Worm (Caenorhabditis elegans) whole organism, late embryonic: Measurements from ENCODE around the gene F54F2.9.

Experiments used
- F13H6.1 ChIP-seq: sonication (generic microtip); optimal IDR thresholded peaks from 2 replicates; lab custom pipeline; 2016; ENCODE audit warnings: missing genetic modification characterization, missing compliant biosample characterization
- K02D7.2 ChIP-seq: sonication (generic microtip); optimal IDR thresholded peaks from 2 replicates; lab custom pipeline; 2017; ENCODE audit warnings: mild to moderate bottlenecking, missing genetic modification characterization, missing compliant biosample characterization
- K09A11.1 ChIP-seq: sonication (generic microtip); optimal IDR thresholded peaks from 2 replicates; lab custom pipeline; 2017; ENCODE audit warnings: antibody characterized with exemption, mild to moderate bottlenecking, missing genetic modification characterization, missing compliant biosample characterization; ENCODE audit not compliant: insufficient read depth
- T23F11.4 ChIP-seq: fragments of 200-800 bp; sonication (Bioruptor generic); optimal IDR thresholded peaks from 2 replicates; lab custom pipeline; 2018; ENCODE audit warnings: mild to moderate bottlenecking, missing genetic modification characterization, missing compliant biosample characterization
- Y22D7AL.16 ChIP-seq: sonication (generic microtip); optimal IDR thresholded peaks from 2 replicates; lab custom pipeline; 2016; ENCODE audit warnings: missing genetic modification characterization, missing compliant biosample characterization
- ahr-1 ChIP-seq: sonication (generic microtip); optimal IDR thresholded peaks from 2 replicates; lab custom pipeline; 2016; ENCODE audit warnings: missing genetic modification characterization, missing compliant biosample characterization
- ama-1 ChIP-seq: fragments of 150-350 bp; optimal IDR thresholded peaks from 2 replicates; lab custom pipeline; 2014
- ceh-18 ChIP-seq: sonication (generic microtip); optimal IDR thresholded peaks from 2 replicates; lab custom pipeline; 2016; ENCODE audit warnings: missing genetic modification characterization, missing compliant biosample characterization
- ceh-2 ChIP-seq: sonication (generic microtip); optimal IDR thresholded peaks from 2 replicates; lab custom pipeline; 2016; ENCODE audit warnings: missing genotype, missing genetic modification characterization, missing compliant biosample characterization
- ceh-22 ChIP-seq: sonication (generic microtip); optimal IDR thresholded peaks from 2 replicates; lab custom pipeline; 2017; ENCODE audit warnings: missing biosample characterization, missing genetic modification characterization
- ceh-24 ChIP-seq: sonication (generic microtip); optimal IDR thresholded peaks from 2 replicates; lab custom pipeline; 2016; ENCODE audit warnings: mild to moderate bottlenecking, missing genetic modification characterization, missing compliant biosample characterization
- ceh-30 ChIP-seq: fragments of 150-350 bp; optimal IDR thresholded peaks from 2 replicates; lab custom pipeline; 2014; ENCODE audit warnings: missing biosample characterization, missing genetic modification characterization
- ceh-34 ChIP-seq: sonication (generic microtip); optimal IDR thresholded peaks from 2 replicates; lab custom pipeline; 2016; ENCODE audit warnings: mild to moderate bottlenecking, missing genetic modification characterization, missing compliant biosample characterization
- ceh-45 ChIP-seq: fragments of 200-800 bp; sonication (Bioruptor generic); IDR thresholded peaks from 2 replicates; pipeline ENCODE4 v1.3.6; 2022; ENCODE audit warnings: missing genetic modification reagents, missing genetic modification characterization, missing compliant biosample characterization
- ceh-48 ChIP-seq: sonication (generic microtip); optimal IDR thresholded peaks from 2 replicates; lab custom pipeline; 2016; ENCODE audit warnings: missing genetic modification characterization, inconsistent platforms, missing compliant biosample characterization
- che-1 ChIP-seq: sonication (generic microtip); optimal IDR thresholded peaks from 2 replicates; lab custom pipeline; 2016; ENCODE audit warnings: mild to moderate bottlenecking, missing genetic modification characterization, missing compliant biosample characterization
- dmd-4 ChIP-seq: sonication (generic microtip); optimal IDR thresholded peaks from 2 replicates; lab custom pipeline; 2016; ENCODE audit warnings: borderline replicate concordance, missing genetic modification characterization, missing compliant biosample characterization
- elt-4 ChIP-seq: sonication (generic microtip); optimal IDR thresholded peaks from 2 replicates; lab custom pipeline; 2016; ENCODE audit warnings: missing genetic modification characterization, missing compliant biosample characterization
- ets-4 ChIP-seq: sonication (generic microtip); optimal IDR thresholded peaks from 2 replicates; lab custom pipeline; 2016; ENCODE audit warnings: missing genetic modification characterization, missing compliant biosample characterization
- fkh-10 ChIP-seq: fragments of 150-350 bp; optimal IDR thresholded peaks from 2 replicates; lab custom pipeline; 2014; ENCODE audit warnings: missing biosample characterization, missing genetic modification reagents, missing genetic modification characterization
- fkh-6 ChIP-seq: sonication (generic microtip); optimal IDR thresholded peaks from 2 replicates; lab custom pipeline; 2016; ENCODE audit warnings: missing genetic modification characterization, missing compliant biosample characterization
- gmeb-2 ChIP-seq: sonication (generic microtip); optimal IDR thresholded peaks from 2 replicates; lab custom pipeline; 2016; ENCODE audit warnings: missing genetic modification characterization, inconsistent platforms, missing compliant biosample characterization
- hlh-13 ChIP-seq: fragments of 200-800 bp; sonication (Bioruptor generic); optimal IDR thresholded peaks from 2 replicates; lab custom pipeline; 2018; ENCODE audit warnings: mild to moderate bottlenecking, missing genetic modification characterization, missing compliant biosample characterization
- hlh-15 ChIP-seq: sonication (generic microtip); optimal IDR thresholded peaks from 2 replicates; lab custom pipeline; 2016; ENCODE audit warnings: missing genetic modification characterization, missing compliant biosample characterization
- lin-11 ChIP-seq: fragments of 200-800 bp; sonication (Bioruptor generic); optimal IDR thresholded peaks from 2 replicates; lab custom pipeline; 2018; ENCODE audit warnings: mild to moderate bottlenecking, missing genetic modification characterization, missing compliant biosample characterization
- madf-2 ChIP-seq: sonication (generic microtip); optimal IDR thresholded peaks from 2 replicates; lab custom pipeline; 2017; ENCODE audit warnings: missing genetic modification characterization, missing compliant biosample characterization
- mec-3 ChIP-seq: sonication (generic microtip); optimal IDR thresholded peaks from 2 replicates; lab custom pipeline; 2016; ENCODE audit warnings: borderline replicate concordance, missing genetic modification characterization, missing compliant biosample characterization
- nfya-1 ChIP-seq: sonication (generic microtip); optimal IDR thresholded peaks from 2 replicates; lab custom pipeline; 2017; ENCODE audit warnings: missing genetic modification characterization, mild to moderate bottlenecking, missing compliant biosample characterization, antibody characterized with exemption, moderate library complexity
- nhr-232 ChIP-seq: sonication (generic microtip); optimal IDR thresholded peaks from 2 replicates; lab custom pipeline; 2016; ENCODE audit warnings: missing genetic modification characterization, missing compliant biosample characterization
- odd-2 ChIP-seq: sonication (generic microtip); optimal IDR thresholded peaks from 2 replicates; lab custom pipeline; 2017; ENCODE audit warnings: antibody characterized with exemption, mild to moderate bottlenecking, missing genetic modification characterization, missing compliant biosample characterization
- pag-3 ChIP-seq: sonication (generic microtip); optimal IDR thresholded peaks from 2 replicates; lab custom pipeline; 2016; ENCODE audit warnings: missing compliant biosample characterization, missing genetic modification characterization, borderline replicate concordance
- pax-1 ChIP-seq: fragments of 150-350 bp; optimal IDR thresholded peaks from 2 replicates; lab custom pipeline; 2014; ENCODE audit warnings: missing biosample characterization, missing genetic modification characterization
- pha-2 ChIP-seq: sonication (generic microtip); optimal IDR thresholded peaks from 2 replicates; lab custom pipeline; 2017; ENCODE audit warnings: mild to moderate bottlenecking, missing genetic modification characterization, missing compliant biosample characterization
- pha-4 ChIP-seq: fragments of 150-350 bp; optimal IDR thresholded peaks from 2 replicates; lab custom pipeline; 2018; ENCODE audit warnings: missing biosample characterization, missing genetic modification reagents, missing genetic modification characterization
- pqm-1 ChIP-seq: sonication (generic microtip); optimal IDR thresholded peaks from 2 replicates; lab custom pipeline; 2016; ENCODE audit warnings: missing genetic modification characterization, missing compliant biosample characterization
- ref-2 ChIP-seq: sonication (generic microtip); optimal IDR thresholded peaks from 2 replicates; lab custom pipeline; 2016; ENCODE audit warnings: missing genetic modification characterization, missing compliant biosample characterization
- rnt-1 ChIP-seq: sonication (generic microtip); optimal IDR thresholded peaks from 2 replicates; lab custom pipeline; 2016; ENCODE audit warnings: missing genetic modification characterization, missing compliant biosample characterization
- sox-2 ChIP-seq: fragments of 200-800 bp; sonication (Bioruptor generic); IDR thresholded peaks from 2 replicates; pipeline ENCODE4 v1.3.6; 2022; ENCODE audit warnings: missing genetic modification reagents, missing genetic modification characterization, missing compliant biosample characterization
- sox-4 ChIP-seq: sonication (generic microtip); optimal IDR thresholded peaks from 2 replicates; lab custom pipeline; 2017; ENCODE audit warnings: mild to moderate bottlenecking, missing genetic modification characterization, inconsistent platforms, missing compliant biosample characterization
- syd-9 ChIP-seq: sonication (generic microtip); optimal IDR thresholded peaks from 2 replicates; lab custom pipeline; 2016; ENCODE audit warnings: mild to moderate bottlenecking, missing genetic modification characterization, moderate library complexity, missing compliant biosample characterization
- ttx-3 ChIP-seq: sonication (generic microtip); optimal IDR thresholded peaks from 2 replicates; lab custom pipeline; 2016; ENCODE audit warnings: missing genetic modification reagents, missing genetic modification characterization, missing compliant biosample characterization
- unc-3 ChIP-seq, 2 experiments: fragments of 200-800 bp in 1 of 2; sonication (Bioruptor generic) in 1 of 2; sonication (generic microtip) in 1 of 2; conservative IDR thresholded peaks in 1 of 2; optimal IDR thresholded peaks in 1 of 2; 2 replicates each; pipeline versions ENCODE4 v1.3.6 to Lab custom; 2016 to 2022; ENCODE audit warnings: missing compliant biosample characterization in 2 of 2, missing genetic modification characterization in 2 of 2, missing genetic modification reagents in 1 of 2
- unc-42 ChIP-seq: sonication (generic microtip); optimal IDR thresholded peaks from 2 replicates; lab custom pipeline; 2016; ENCODE audit warnings: missing genotype, missing genetic modification characterization, missing compliant biosample characterization
- unc-55 ChIP-seq: sonication (generic microtip); optimal IDR thresholded peaks from 2 replicates; lab custom pipeline; 2017; ENCODE audit warnings: missing biosample characterization, missing genetic modification reagents, missing genetic modification characterization
- unc-86 ChIP-seq: sonication (generic microtip); optimal IDR thresholded peaks from 2 replicates; lab custom pipeline; 2016; ENCODE audit warnings: missing genetic modification characterization, missing compliant biosample characterization
- zip-5 ChIP-seq: sonication (generic microtip); optimal IDR thresholded peaks from 2 replicates; lab custom pipeline; 2016; ENCODE audit warnings: missing genetic modification characterization, missing compliant biosample characterization
- ztf-16 ChIP-seq: sonication (generic microtip); optimal IDR thresholded peaks from 2 replicates; lab custom pipeline; 2017; ENCODE audit warnings: missing genetic modification characterization, missing compliant biosample characterization

Gene F54F2.9

ce11 chrIII:8799964-8800795 is 26.8 kb downstream of the F54F2.9 start, which contains the start of gene F54F2.6 (continued):
- TF ChIP-seq odd-2 (tag; lab: Kevin White, UChicago) (no peak), sox-2 (GFP tag; lab: Robert Waterston, UW) (peak; percentile 56), ref-2 (tag; lab: Kevin White, UChicago) (peak; percentile 81), fkh-10 (GFP tag; lab: Kevin White, UChicago) (no peak), Y22D7AL.16 (tag; lab: Kevin White, UChicago) (no peak), hlh-15 (tag; lab: Kevin White, UChicago) (no peak), nfya-1 (tag; lab: Kevin White, UChicago) (peak; percentile 96), pax-1 (tag; lab: Kevin White, UChicago) (no peak), pha-4 (tag; lab: Kevin White, UChicago) (no peak), ceh-45 (GFP tag; lab: Robert Waterston, UW) (no peak), T23F11.4 (GFP tag; lab: Kevin White, UChicago) (no peak), unc-3 (GFP tag; conservative IDR thresholded peaks at IDR 0.05; lab: Robert Waterston, UW) (0 out of 2 replicates have a peak, but pooled peaks have one; percentile 24), unc-3 (tag; optimal IDR thresholded peaks at IDR 0.05; lab: Kevin White, UChicago) (peak; percentile 42), syd-9 (tag; lab: Kevin White, UChicago) (peak; percentile 69), ceh-48 (tag; lab: Kevin White, UChicago) (peak; percentile 0), nhr-232 (tag; lab: Kevin White, UChicago) (no peak), hlh-13 (GFP tag; lab: Kevin White, UChicago) (no peak), ttx-3 (no peak)
- TF ChIP-seq, all 69 proteins: peak for 33

- TF ChIP-seq ceh-22 (tag; lab: Kevin White, UChicago) (no peak), ahr-1 (tag; lab: Kevin White, UChicago) (no peak), ref-2 (tag; lab: Kevin White, UChicago) (no peak), dmd-4 (tag; lab: Kevin White, UChicago) (no peak), unc-55 (peak; percentile 60), ama-1 (no peak), gmeb-2 (tag; lab: Kevin White, UChicago) (no peak), ets-4 (tag; lab: Kevin White, UChicago) (no peak), T23F11.4 (GFP tag; lab: Kevin White, UChicago) (no peak), pha-4 (tag; lab: Kevin White, UChicago) (no peak), zip-5 (tag; lab: Kevin White, UChicago) (no peak), K09A11.1 (no peak), pax-1 (tag; lab: Kevin White, UChicago) (no peak), sox-4 (tag; lab: Kevin White, UChicago) (no peak), unc-86 (tag; lab: Kevin White, UChicago) (no peak), che-1 (tag; lab: Kevin White, UChicago) (no peak), madf-2 (tag; lab: Kevin White, UChicago) (no peak), fkh-6 (tag; lab: Kevin White, UChicago) (no peak), pha-2 (tag; lab: Kevin White, UChicago) (no peak), ceh-30 (tag; lab: Kevin White, UChicago) (no peak), mec-3 (tag; lab: Kevin White, UChicago) (no peak), unc-42 (tag; lab: Kevin White, UChicago) (peak; percentile 20), ceh-2 (tag; lab: Kevin White, UChicago) (no peak), pqm-1 (tag; lab: Kevin White, UChicago) (no peak), F13H6.1 (tag; lab: Kevin White, UChicago) (no peak), lin-11 (tag; lab: Kevin White, UChicago) (no peak), Y22D7AL.16 (tag; lab: Kevin White, UChicago) (no peak), ztf-16 (tag; lab: Kevin White, UChicago) (no peak), ceh-34 (tag; lab: Kevin White, UChicago) (no peak), odd-2 (tag; lab: Kevin White, UChicago) (no peak), K02D7.2 (no peak), rnt-1 (tag; lab: Kevin White, UChicago) (no peak), fkh-10 (GFP tag; lab: Kevin White, UChicago) (no peak), ceh-48 (tag; lab: Kevin White, UChicago) (no peak), sox-2 (GFP tag; lab: Robert Waterston, UW) (no peak), pag-3 (tag; lab: Kevin White, UChicago) (no peak), ceh-18 (tag; lab: Kevin White, UChicago) (peak; percentile 33), ceh-24 (tag; lab: Kevin White, UChicago) (no peak), syd-9 (tag; lab: Kevin White, UChicago) (no peak), elt-4 (tag; lab: Kevin White, UChicago) (no peak), ttx-3 (no peak)
Measured at ce11 chrIII:8797211-8797733, 29.8 kb downstream of the F54F2.9 start.
